Worm (Caenorhabditis elegans) whole organism, late embryonic: ENCODE results near the gene C29E4.12.

ENCODE experiments used
- ceh-2 ChIP-seq: sonication (generic microtip); optimal IDR thresholded peaks from 2 replicates; lab custom pipeline; 2016; ENCODE audit warnings: missing genotype, missing genetic modification characterization, missing compliant biosample characterization
- ceh-31 ChIP-seq: sonication (generic microtip); optimal IDR thresholded peaks from 2 replicates; lab custom pipeline; 2016; ENCODE audit warnings: missing genetic modification characterization, missing compliant biosample characterization
- mec-3 ChIP-seq: sonication (generic microtip); optimal IDR thresholded peaks from 2 replicates; lab custom pipeline; 2016; ENCODE audit warnings: borderline replicate concordance, missing genetic modification characterization, missing compliant biosample characterization
- pag-3 ChIP-seq: sonication (generic microtip); optimal IDR thresholded peaks from 2 replicates; lab custom pipeline; 2016; ENCODE audit warnings: missing compliant biosample characterization, missing genetic modification characterization, borderline replicate concordance
- pha-4 ChIP-seq: fragments of 150-350 bp; optimal IDR thresholded peaks from 2 replicates; lab custom pipeline; 2018; ENCODE audit warnings: missing biosample characterization, missing genetic modification reagents, missing genetic modification characterization
- unc-42 ChIP-seq: sonication (generic microtip); optimal IDR thresholded peaks from 2 replicates; lab custom pipeline; 2016; ENCODE audit warnings: missing genotype, missing genetic modification characterization, missing compliant biosample characterization
- ztf-16 ChIP-seq: sonication (generic microtip); optimal IDR thresholded peaks from 2 replicates; lab custom pipeline; 2017; ENCODE audit warnings: missing genetic modification characterization, missing compliant biosample characterization

- TF ChIP-seq ceh-31, result no peak
- no peak for TF ChIP-seq ztf-16
- no peak for TF ChIP-seq unc-42
- no peak for TF ChIP-seq pag-3 (tag; lab: Kevin White, UChicago)
- no peak for TF ChIP-seq ceh-2 (tag; lab: Kevin White, UChicago)
- TF ChIP-seq mec-3, result no peak
- TF ChIP-seq pha-4 (tag; lab: Kevin White, UChicago), result no peak
Measured at ce11 chrIII:7972687-7973086, 31.7 kb downstream of the C29E4.12 start.
